Fruit fly (Drosophila melanogaster) whole organism, pupa: ENCODE data around the gene Creld.

Experiments used
- CG10348 ChIP-seq: fragments of 200-800 bp; sonication (Bioruptor generic); IDR thresholded peaks from 2 replicates; pipeline ENCODE4 v1.3.6; 2022; ENCODE audit warnings: missing biosample characterization, missing genetic modification characterization
- CG13204 ChIP-seq: fragments of 200-800 bp; sonication (Bioruptor generic); optimal IDR thresholded peaks from 2 replicates; lab custom pipeline; 2018; ENCODE audit warnings: missing biosample characterization, mild to moderate bottlenecking, missing genetic modification characterization, moderate library complexity
- CG15710 ChIP-seq: fragments of 200-800 bp; sonication (Bioruptor generic); optimal IDR thresholded peaks from 2 replicates; lab custom pipeline; 2018; ENCODE audit warnings: missing biosample characterization, mild to moderate bottlenecking, missing genetic modification characterization, moderate library complexity
- CG4496 ChIP-seq: fragments of 200-800 bp; sonication (Bioruptor generic); IDR thresholded peaks from 3 replicates; pipeline ENCODE4 v1.3.6; 2022; ENCODE audit warnings: missing biosample characterization, missing genetic modification characterization
- CG8159 ChIP-seq: fragments of 200-800 bp; sonication (Bioruptor generic); optimal IDR thresholded peaks from 3 replicates; lab custom pipeline; 2018; ENCODE audit warnings: missing biosample characterization, mild to moderate bottlenecking, missing genetic modification characterization, moderate library complexity
- CG8301 ChIP-seq: fragments of 200-800 bp; sonication (Bioruptor generic); optimal IDR thresholded peaks from 2 replicates; lab custom pipeline; 2018; ENCODE audit warnings: missing biosample characterization, mild to moderate bottlenecking, missing genetic modification characterization
- CG9948 ChIP-seq: fragments of 200-800 bp; sonication (Bioruptor generic); optimal IDR thresholded peaks from 2 replicates; lab custom pipeline; 2018; ENCODE audit warnings: missing biosample characterization, mild to moderate bottlenecking, missing genetic modification characterization, moderate library complexity
- EcR ChIP-seq: fragments of 200-800 bp; sonication (Bioruptor generic); optimal IDR thresholded peaks from 3 replicates; lab custom pipeline; 2019; ENCODE audit warnings: missing biosample characterization, missing genetic modification characterization, mild to moderate bottlenecking, moderate library complexity, missing genetic modification reagents
- Ets98B ChIP-seq: fragments of 200-800 bp; sonication (Bioruptor generic); IDR thresholded peaks from 2 replicates; pipeline ENCODE4 v1.3.6; 2022; ENCODE audit warnings: missing biosample characterization, missing genetic modification characterization
- Pif1A ChIP-seq: fragments of 200-800 bp; sonication (Bioruptor generic); optimal IDR thresholded peaks from 3 replicates; lab custom pipeline; 2016; ENCODE audit warnings: missing biosample characterization, missing genetic modification characterization
- Pif1B ChIP-seq: fragments of 200-800 bp; sonication (Bioruptor generic); optimal IDR thresholded peaks from 3 replicates; lab custom pipeline; 2016; ENCODE audit warnings: missing biosample characterization, missing genetic modification characterization
- rn ChIP-seq: fragments of 200-800 bp; sonication (Bioruptor generic); IDR thresholded peaks from 2 replicates; pipeline ENCODE4 v1.3.6; 2022; ENCODE audit warnings: missing biosample characterization, missing genetic modification characterization

The Creld gene

dm6 chr2L:143088-143487 is 40.9 kb downstream of the Creld start, which contains the start of the genes CG31974 and CG11454:
TSS of gene CG31974 (minus strand) at chr2L:143091.
TSS of gene CG11454 (plus strand) at chr2L:143323.
- peak; percentile 6; the same call in 1 of the 2 replicates for TF ChIP-seq Ets98B (GFP tag; lab: Robert Waterston, UW)
- no peak for TF ChIP-seq CG4496 (GFP tag; lab: Robert Waterston, UW)
- peak; percentile 7 for TF ChIP-seq EcR (GFP tag; lab: Kevin White, UChicago)
- TF ChIP-seq, all 21 proteins: peak for 2

dm6 chr2L:146503-146902 is 44.3 kb downstream of the Creld start:
- TF ChIP-seq CG13204 (GFP tag; lab: Kevin White, UChicago) (no peak), CG15710 (tag; lab: Kevin White, UChicago) (no peak), EcR (GFP tag; lab: Kevin White, UChicago) (no peak), CG10348 (GFP tag; lab: Robert Waterston, UW) (no peak)

- no peak for TF ChIP-seq Pif1B
- TF ChIP-seq CG8301 (tag; lab: Kevin White, UChicago) = no peak
- TF ChIP-seq CG15710 (tag; lab: Kevin White, UChicago) = no peak
- TF ChIP-seq rn (GFP tag; lab: Robert Waterston, UW) = no peak
- TF ChIP-seq Pif1A (GFP tag; lab: Kevin White, UChicago) = no peak
- TF ChIP-seq CG8159 (tag; lab: Kevin White, UChicago) = no peak
- no peak for TF ChIP-seq CG9948 (tag; lab: Kevin White, UChicago)
Measured at dm6 chr2L:153142-153541, 51.0 kb downstream of the Creld start, which contains the start of gene CG42399. TSS of gene CG42399 (minus strand) at chr2L:153300.
